In the genomic region with DNA sequence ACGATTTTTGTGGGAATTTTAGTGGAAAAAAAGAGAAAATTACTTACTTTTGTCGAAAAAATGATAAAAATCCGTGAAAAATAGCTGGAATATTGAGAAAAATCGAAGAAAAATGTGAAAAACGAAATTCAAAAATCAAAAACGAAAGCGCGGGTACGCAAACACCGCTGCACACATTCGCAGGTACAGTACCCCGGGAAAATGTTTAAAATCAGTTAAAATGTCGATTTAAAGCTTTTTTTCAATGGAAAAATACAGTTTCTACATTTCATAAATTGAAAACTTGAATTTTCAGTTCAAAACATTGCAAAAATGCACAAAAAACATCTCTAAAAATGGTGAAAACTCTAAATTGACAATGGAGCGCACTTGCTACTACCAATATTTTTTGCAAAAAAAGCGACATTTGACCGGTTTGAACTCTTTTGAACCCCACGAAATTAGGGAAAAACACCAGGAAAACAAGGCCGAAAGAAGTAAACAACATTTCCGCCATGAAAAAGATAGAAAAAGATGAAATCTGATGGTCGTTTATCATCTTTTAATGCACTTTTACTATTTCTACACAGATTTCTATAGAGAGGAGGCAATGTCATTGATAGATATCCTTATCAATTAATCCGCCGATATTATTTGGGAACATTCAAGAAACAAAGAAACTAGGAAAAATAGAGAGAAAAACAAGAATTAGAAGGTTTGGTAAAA, we compare ENCODE assay signal across 4 worm cellular contexts.
TF ChIP-seq lines count a peak whose summit lies in the region.

A gene (minus strand): TSS at position 112 of the 705 bp plus-strand sequence.

TF ChIP-seq in whole organism, L1 larva, 84 proteins besides CTCF, POLR2A, EP300 and RAD21:
- TF ChIP-seq elt-3 (tag; optimal IDR thresholded peaks at IDR 0.05; lab: Kevin White, UChicago) (peak in 2 of 6 experiments; percentile 63 to 70), Y116A8C.19 (tag; optimal IDR thresholded peaks at IDR 0.05; lab: Kevin White, UChicago; ENCODE audit: borderline replicate concordance) (no peak), mef-2 (tag; optimal IDR thresholded peaks at IDR 0.05; lab: Kevin White, UChicago) (no peak), blmp-1 (tag; optimal IDR thresholded peaks at IDR 0.05; lab: Kevin White, UChicago) (peak; percentile 86), nhr-85 (tag; lab: Kevin White, UChicago) (peak; percentile 59), efl-1 (optimal IDR thresholded peaks at IDR 0.05; lab: Kevin White, UChicago) (no peak), efl-1 (GFP tag; optimal IDR thresholded peaks at IDR 0.05 in 1 of 2; lab: Kevin White, UChicago) (peak in 1 of 2 experiments; percentile 26), lsy-2 (tag; optimal IDR thresholded peaks at IDR 0.05; lab: Kevin White, UChicago) (peak in 1 of 2 experiments; percentile 36), lin-13 (GFP tag; optimal IDR thresholded peaks at IDR 0.05; lab: Kevin White, UChicago) (no peak)

TF ChIP-seq in whole organism, L2 larva, 48 proteins besides CTCF, POLR2A, EP300 and RAD21:
- peak; percentile 23 for TF ChIP-seq nhr-21 (tag; optimal IDR thresholded peaks at IDR 0.05; lab: Kevin White, UChicago)
- no peak for TF ChIP-seq nhr-11 (tag; optimal IDR thresholded peaks at IDR 0.05; lab: Kevin White, UChicago)
- TF ChIP-seq zag-1 (tag; optimal IDR thresholded peaks at IDR 0.05; lab: Kevin White, UChicago) = no peak
TF ChIP-seq in whole organism, L2 larva: peak in this region for 1.

TF ChIP-seq in whole organism, L4 larva, 104 proteins besides CTCF, POLR2A, EP300 and RAD21:
- TF ChIP-seq lin-38 (GFP tag; IDR thresholded peaks at IDR 0.05; lab: Robert Waterston, UW) (peak; percentile 73), ama-1 (optimal IDR thresholded peaks at IDR 0.05; lab: Kevin White, UChicago) (no peak), nhr-10 (tag; optimal IDR thresholded peaks at IDR 0.05; lab: Kevin White, UChicago) (no peak), daf-8 (GFP tag; IDR thresholded peaks at IDR 0.05; lab: Robert Waterston, UW) (no peak), unc-130 (GFP tag; optimal IDR thresholded peaks at IDR 0.05; lab: Kevin White, UChicago) (peak; percentile 10), aha-1 (tag; lab: Kevin White, UChicago) (no peak), unc-62 (GFP tag; optimal IDR thresholded peaks at IDR 0.05 in 1 of 2; lab: Kevin White, UChicago) (peak in 1 of 2 experiments; percentile 3), unc-62 (tag; optimal IDR thresholded peaks at IDR 0.05; lab: Kevin White, UChicago) (no peak), nhr-28 (tag; optimal IDR thresholded peaks at IDR 0.05; lab: Kevin White, UChicago) (peak; percentile 4), egl-27 (tag; optimal IDR thresholded peaks at IDR 0.05; lab: Kevin White, UChicago) (no peak)

TF ChIP-seq in whole organism, young adult, 124 proteins besides CTCF, POLR2A, EP300 and RAD21:
- TF ChIP-seq mcd-1 (GFP tag; IDR thresholded peaks at IDR 0.05; lab: Robert Waterston, UW) = peak; percentile 71
- no peak for TF ChIP-seq hlh-12 (tag; optimal IDR thresholded peaks at IDR 0.05; lab: Kevin White, UChicago)
- TF ChIP-seq ceh-91 (GFP tag; IDR thresholded peaks at IDR 0.05; lab: Robert Waterston, UW) = peak; percentile 40
- no peak for TF ChIP-seq nhr-27 (tag; optimal IDR thresholded peaks at IDR 0.05; lab: Kevin White, UChicago)
- no peak for TF ChIP-seq ceh-100 (GFP tag; IDR thresholded peaks at IDR 0.05; lab: Robert Waterston, UW)
- no peak for TF ChIP-seq C17E4.6 (GFP tag; IDR thresholded peaks at IDR 0.05; lab: Robert Waterston, UW)
- peak; percentile 62; the same call in 1 of the 2 replicates for TF ChIP-seq D2030.7 (GFP tag; IDR thresholded peaks at IDR 0.05; lab: Robert Waterston, UW)
- TF ChIP-seq madf-3 (GFP tag; IDR thresholded peaks at IDR 0.05; lab: Robert Waterston, UW) = no peak
- TF ChIP-seq xnd-1 (tag; optimal IDR thresholded peaks at IDR 0.05; lab: Kevin White, UChicago) = peak; percentile 88
- TF ChIP-seq him-1 (tag; optimal IDR thresholded peaks at IDR 0.05; lab: Kevin White, UChicago) = no peak
- no peak for TF ChIP-seq hmg-1.2 (GFP tag; IDR thresholded peaks at IDR 0.05; lab: Robert Waterston, UW)
- no peak for TF ChIP-seq hsf-1 (GFP tag; IDR thresholded peaks at IDR 0.05; lab: Robert Waterston, UW)
- peak; percentile 68 for TF ChIP-seq efl-1 (GFP tag; optimal IDR thresholded peaks at IDR 0.05; lab: Kevin White, UChicago)
- TF ChIP-seq lsl-1 (GFP tag; optimal IDR thresholded peaks at IDR 0.05; lab: Kevin White, UChicago) = peak; percentile 94
- TF ChIP-seq F33H1.4 (GFP tag; IDR thresholded peaks at IDR 0.05; lab: Robert Waterston, UW) = peak; percentile 58
- TF ChIP-seq madf-8 (GFP tag; conservative IDR thresholded peaks at IDR 0.05; lab: Robert Waterston, UW) = peak; percentile 65
- no peak for TF ChIP-seq ztf-28 (GFP tag; IDR thresholded peaks at IDR 0.05; lab: Robert Waterston, UW)
- TF ChIP-seq madf-6 (GFP tag; IDR thresholded peaks at IDR 0.05; lab: Robert Waterston, UW) = peak; percentile 84
- no peak for TF ChIP-seq ceh-40 (GFP tag; IDR thresholded peaks at IDR 0.05; lab: Robert Waterston, UW)
- TF ChIP-seq gei-17 (GFP tag; optimal IDR thresholded peaks at IDR 0.05; lab: Kevin White, UChicago) = no peak
